Fruit fly (Drosophila melanogaster) whole organism, prepupa: ENCODE results near the gene CG10654.
A peak's percentile ranks its signal among the peaks of the same experiment; 100 is the strongest.

Experiments
- CG10631 ChIP-seq: fragments of 200-800 bp; sonication (Bioruptor generic); optimal IDR thresholded peaks from 2 replicates; lab custom pipeline; 2016; ENCODE audit warnings: missing biosample characterization, missing genetic modification characterization
- CG10669 ChIP-seq: fragments of 200-800 bp; sonication (Bioruptor generic); optimal IDR thresholded peaks from 3 replicates; lab custom pipeline; 2018; ENCODE audit warnings: missing biosample characterization, mild to moderate bottlenecking, missing genetic modification characterization, moderate library complexity
- CG11294 ChIP-seq: fragments of 200-800 bp; sonication (Bioruptor generic); IDR thresholded peaks from 2 replicates; pipeline ENCODE4 v1.3.6; 2022; ENCODE audit warnings: missing biosample characterization, missing genetic modification characterization
- CG11762 ChIP-seq: fragments of 200-800 bp; sonication (Bioruptor generic); optimal IDR thresholded peaks from 3 replicates; lab custom pipeline; 2016; ENCODE audit warnings: missing biosample characterization, missing genetic modification characterization; ENCODE audit not compliant: insufficient read depth
- CG11902 ChIP-seq: fragments of 200-800 bp; sonication (Bioruptor generic); optimal IDR thresholded peaks from 3 replicates; lab custom pipeline; 2016; ENCODE audit warnings: missing biosample characterization, missing genetic modification characterization
- CG15336 ChIP-seq: fragments of 200-800 bp; sonication (Bioruptor generic); IDR thresholded peaks from 2 replicates; pipeline ENCODE4 v1.3.6; 2022; ENCODE audit warnings: missing biosample characterization, missing genetic modification characterization
- CG1621 ChIP-seq: fragments of 200-800 bp; sonication (Bioruptor generic); optimal IDR thresholded peaks from 3 replicates; lab custom pipeline; 2018; ENCODE audit warnings: missing biosample characterization, mild to moderate bottlenecking, missing genetic modification characterization
- CG16779 ChIP-seq: fragments of 200-800 bp; sonication (Bioruptor generic); optimal IDR thresholded peaks from 3 replicates; lab custom pipeline; 2017; ENCODE audit warnings: missing biosample characterization, mild to moderate bottlenecking, missing genetic modification characterization
- CG3032 ChIP-seq: fragments of 200-800 bp; optimal IDR thresholded peaks from 2 replicates; lab custom pipeline; 2019; ENCODE audit warnings: missing biosample characterization, mild to moderate bottlenecking, missing genetic modification characterization, moderate library complexity
- CG31627 ChIP-seq: fragments of 200-800 bp; sonication (Bioruptor generic); optimal IDR thresholded peaks from 3 replicates; lab custom pipeline; 2016; ENCODE audit warnings: missing biosample characterization, missing genetic modification characterization
- CG32006 ChIP-seq: fragments of 200-800 bp; sonication (Bioruptor generic); optimal IDR thresholded peaks from 3 replicates; lab custom pipeline; 2017; ENCODE audit warnings: missing biosample characterization, mild to moderate bottlenecking, missing genetic modification characterization
- CG34406 ChIP-seq: fragments of 200-800 bp; sonication (Bioruptor generic); optimal IDR thresholded peaks from 3 replicates; lab custom pipeline; 2016; ENCODE audit warnings: missing biosample characterization, missing genetic modification characterization
- CG6276 ChIP-seq: fragments of 200-800 bp; sonication (Bioruptor generic); optimal IDR thresholded peaks from 2 replicates; lab custom pipeline; 2017; ENCODE audit warnings: missing biosample characterization, mild to moderate bottlenecking, missing genetic modification characterization
- CG6792 ChIP-seq: fragments of 200-800 bp; sonication (Bioruptor generic); optimal IDR thresholded peaks from 3 replicates; lab custom pipeline; 2016; ENCODE audit warnings: missing biosample characterization, missing genetic modification characterization
- CG6854 ChIP-seq: fragments of 200-800 bp; sonication (Bioruptor generic); optimal IDR thresholded peaks from 2 replicates; lab custom pipeline; 2017; ENCODE audit warnings: missing biosample characterization, mild to moderate bottlenecking, missing genetic modification characterization
- CG8319 ChIP-seq: fragments of 200-800 bp; sonication (Bioruptor generic); optimal IDR thresholded peaks from 3 replicates; lab custom pipeline; 2016; ENCODE audit warnings: missing biosample characterization, missing genetic modification characterization
- CG8632 ChIP-seq: fragments of 200-800 bp; sonication (Bioruptor generic); optimal IDR thresholded peaks from 3 replicates; lab custom pipeline; 2016; ENCODE audit warnings: missing biosample characterization, missing genetic modification characterization
- CG9139 ChIP-seq: fragments of 200-800 bp; sonication (Bioruptor generic); optimal IDR thresholded peaks from 3 replicates; lab custom pipeline; 2017; ENCODE audit warnings: missing biosample characterization, mild to moderate bottlenecking, missing genetic modification characterization
- Eip75B ChIP-seq: fragments of 200-800 bp; sonication (Bioruptor generic); optimal IDR thresholded peaks from 3 replicates; lab custom pipeline; 2016; ENCODE audit warnings: missing biosample characterization, missing genetic modification characterization
- Eip78C ChIP-seq: fragments of 200-800 bp; sonication (Bioruptor generic); peaks from one replicate; lab custom pipeline; 2016; ENCODE audit warnings: missing biosample characterization, missing genetic modification characterization
- Ets96B ChIP-seq: fragments of 200-800 bp; optimal IDR thresholded peaks from 2 replicates; lab custom pipeline; 2019; ENCODE audit warnings: missing biosample characterization, mild to moderate bottlenecking, missing genetic modification characterization, moderate library complexity
- Lpt ChIP-seq: fragments of 200-800 bp; sonication (Bioruptor generic); optimal IDR thresholded peaks from 3 replicates; lab custom pipeline; 2016; ENCODE audit warnings: missing biosample characterization, missing genetic modification characterization
- OdsH ChIP-seq: fragments of 200-800 bp; sonication (Bioruptor generic); optimal IDR thresholded peaks from 3 replicates; lab custom pipeline; 2016; ENCODE audit warnings: missing biosample characterization, missing genetic modification characterization
- Smox ChIP-seq: fragments of 200-800 bp; sonication (Bioruptor generic); optimal IDR thresholded peaks from 3 replicates; lab custom pipeline; 2016; ENCODE audit warnings: missing biosample characterization, missing genetic modification characterization
- Sox15 ChIP-seq: fragments of 200-800 bp; sonication (Bioruptor generic); optimal IDR thresholded peaks from 3 replicates; lab custom pipeline; 2016; ENCODE audit warnings: missing biosample characterization, missing genetic modification characterization
- cyc ChIP-seq: fragments of 200-800 bp; sonication (Bioruptor generic); optimal IDR thresholded peaks from 3 replicates; lab custom pipeline; 2016; ENCODE audit warnings: missing biosample characterization, missing genetic modification characterization
- dac ChIP-seq: fragments of 200-800 bp; sonication (Bioruptor generic); optimal IDR thresholded peaks from 2 replicates; lab custom pipeline; 2017; ENCODE audit warnings: missing biosample characterization, mild to moderate bottlenecking, missing genetic modification characterization
- dsx ChIP-seq: fragments of 200-800 bp; optimal IDR thresholded peaks from 3 replicates; lab custom pipeline; 2019; ENCODE audit warnings: missing biosample characterization, mild to moderate bottlenecking, missing genetic modification characterization, moderate library complexity; ENCODE audit not compliant: poor library complexity, severe bottlenecking
- eg ChIP-seq: fragments of 200-800 bp; sonication (Bioruptor generic); IDR thresholded peaks from 3 replicates; pipeline ENCODE4 v1.3.6; 2022; ENCODE audit warnings: missing biosample characterization, missing genetic modification characterization
- esn ChIP-seq: fragments of 200-800 bp; sonication (Bioruptor generic); optimal IDR thresholded peaks from 2 replicates; lab custom pipeline; 2016; ENCODE audit warnings: missing biosample characterization, mild to moderate bottlenecking, missing genetic modification characterization, moderate library complexity
- fd59A ChIP-seq: fragments of 200-800 bp; sonication (Bioruptor generic); optimal IDR thresholded peaks from 2 replicates; lab custom pipeline; 2017; ENCODE audit warnings: missing biosample characterization, mild to moderate bottlenecking, missing genetic modification characterization, missing genetic modification reagents
- fd85E ChIP-seq: fragments of 200-800 bp; sonication (Bioruptor generic); optimal IDR thresholded peaks from 3 replicates; lab custom pipeline; 2016; ENCODE audit warnings: missing biosample characterization, missing genetic modification characterization
- fkh ChIP-seq: fragments of 200-800 bp; sonication (Bioruptor generic); optimal IDR thresholded peaks from 3 replicates; lab custom pipeline; 2017; ENCODE audit warnings: missing biosample characterization, mild to moderate bottlenecking, missing genetic modification characterization, moderate library complexity
- lz ChIP-seq: fragments of 200-800 bp; sonication (Bioruptor generic); optimal IDR thresholded peaks from 3 replicates; lab custom pipeline; 2016; ENCODE audit warnings: missing biosample characterization, missing genetic modification characterization
- salr ChIP-seq, 2 experiments: fragments of 200-800 bp; sonication (Bioruptor generic); optimal IDR thresholded peaks; 3 replicates each; lab custom pipeline; 2016 to 2018; ENCODE audit warnings: missing biosample characterization in 2 of 2, missing genetic modification characterization in 2 of 2, mild to moderate bottlenecking in 1 of 2
- spab ChIP-seq: fragments of 200-800 bp; sonication (Bioruptor generic); optimal IDR thresholded peaks from 2 replicates; lab custom pipeline; 2017; ENCODE audit warnings: missing biosample characterization, mild to moderate bottlenecking, missing genetic modification characterization, missing genetic modification reagents
- ss ChIP-seq, 2 experiments: fragments of 200-800 bp; sonication (Bioruptor generic); optimal IDR thresholded peaks; 2 replicates in 1 of 2; 3 replicates in 1 of 2; lab custom pipeline; 2017 to 2018; ENCODE audit warnings: mild to moderate bottlenecking in 2 of 2, missing biosample characterization in 2 of 2, missing genetic modification characterization in 2 of 2, moderate library complexity in 1 of 2
- topi ChIP-seq: fragments of 200-800 bp; sonication (Bioruptor generic); optimal IDR thresholded peaks from 3 replicates; lab custom pipeline; 2016; ENCODE audit warnings: missing biosample characterization, missing genetic modification characterization
- vri ChIP-seq: fragments of 200-800 bp; sonication (Bioruptor generic); optimal IDR thresholded peaks from 3 replicates; lab custom pipeline; 2016; ENCODE audit warnings: missing biosample characterization, mild to moderate bottlenecking, missing genetic modification characterization

Gene CG10654

DNA sequence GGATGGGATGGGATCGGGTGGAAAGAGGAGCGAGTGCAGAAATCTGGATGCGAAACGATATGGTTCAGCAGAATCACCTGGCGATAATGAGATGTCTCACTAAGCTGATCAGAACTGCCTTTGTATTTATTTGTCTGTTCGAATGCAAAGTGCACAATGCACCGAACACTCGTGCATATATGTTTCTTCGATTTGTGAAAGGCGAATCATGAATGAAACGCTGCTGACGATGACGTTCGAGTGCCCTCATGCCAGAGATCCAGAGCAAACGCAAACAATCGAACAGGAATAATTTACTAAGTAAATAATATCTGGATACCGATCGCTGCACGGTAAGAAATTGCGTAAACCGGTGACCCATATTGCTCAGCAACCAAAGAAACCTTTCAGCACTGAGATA, 38.0 kb downstream of the CG10654 start, which contains the start of gene CG32102:
Gene CG32102 (minus strand): TSS at position 101 of the 400 bp plus-strand sequence.
- no peak for TF ChIP-seq CG6854
- TF ChIP-seq CG15336 = no peak
- TF ChIP-seq CG8632 (GFP tag; lab: Kevin White, UChicago) = no peak
- TF ChIP-seq CG31627 = no peak
- no peak for TF ChIP-seq lz (GFP tag; lab: Kevin White, UChicago)
- TF ChIP-seq dac = no peak
- TF ChIP-seq Lpt (GFP tag; lab: Kevin White, UChicago) = no peak
- TF ChIP-seq Eip75B = no peak
- no peak for TF ChIP-seq CG16779
- TF ChIP-seq topi (GFP tag; lab: Kevin White, UChicago) = no peak
- no peak for TF ChIP-seq OdsH (GFP tag; lab: Kevin White, UChicago)

DNA sequence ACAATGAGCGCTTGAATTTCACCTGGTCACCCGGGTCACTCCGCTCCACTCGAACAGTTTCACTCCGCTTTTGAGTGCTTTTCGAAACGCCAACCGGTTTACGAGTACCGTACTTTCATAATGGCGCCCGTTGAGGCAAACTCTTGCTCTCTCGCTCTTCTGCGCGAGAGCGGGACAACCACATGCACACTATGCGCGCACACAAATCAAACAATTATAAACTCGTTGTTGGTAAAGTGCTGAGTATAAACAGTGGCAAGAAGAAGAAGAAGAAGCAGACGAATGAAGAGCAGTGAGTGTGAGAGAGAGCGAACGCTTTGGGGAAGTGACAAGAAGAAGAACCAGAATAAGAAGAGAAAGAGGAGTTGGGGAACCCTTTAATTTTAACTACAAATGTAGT, 39.6 kb downstream of the CG10654 start, which contains the start of gene eyg:
Gene eyg (minus strand): TSS at position 6 of the 400 bp plus-strand sequence.
- TF ChIP-seq CG8632 (GFP tag; lab: Kevin White, UChicago) = peak; percentile 12
- TF ChIP-seq vri (GFP tag; lab: Kevin White, UChicago) = no peak
- peak; percentile 9 for TF ChIP-seq CG6792
- TF ChIP-seq fd59A (GFP tag; lab: Kevin White, UChicago) = no peak
- TF ChIP-seq esn (GFP tag; lab: Kevin White, UChicago) = peak; percentile 22
- peak in 1 of 2 experiments; percentile 38 for TF ChIP-seq salr (GFP tag; optimal IDR thresholded peaks at IDR 0.05; lab: Kevin White, UChicago)
- TF ChIP-seq Eip78C (GFP tag; lab: Kevin White, UChicago) = peak; percentile 37
- no peak for TF ChIP-seq CG8319 (GFP tag; lab: Kevin White, UChicago)
- no peak for TF ChIP-seq CG10631 (GFP tag; lab: Kevin White, UChicago)
- TF ChIP-seq dsx (GFP tag; lab: Kevin White, UChicago) = no peak
- TF ChIP-seq fkh (GFP tag; lab: Kevin White, UChicago) = peak; percentile 100
- TF ChIP-seq CG10669 (GFP tag; lab: Kevin White, UChicago) = no peak
- no peak for TF ChIP-seq CG31627

DNA sequence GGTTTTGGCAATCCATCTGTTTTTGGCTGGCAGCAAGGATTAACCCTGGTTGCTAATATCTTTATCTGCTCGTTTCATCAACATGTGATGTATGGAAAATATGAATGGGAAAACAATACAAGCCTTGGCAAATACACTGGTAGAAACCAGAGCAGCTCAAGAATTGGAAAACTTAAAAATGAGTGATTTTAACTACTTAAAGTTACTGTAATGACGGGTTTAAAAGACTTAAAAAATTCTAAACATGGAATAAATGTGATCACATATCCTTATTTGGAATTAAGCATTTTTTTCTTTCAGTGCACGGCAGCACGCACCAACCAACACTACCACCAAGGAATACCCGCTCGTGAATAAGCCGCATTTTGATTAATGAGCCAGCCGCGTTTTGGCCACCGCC, 42.4 kb downstream of the CG10654 start:
- TF ChIP-seq Eip78C (GFP tag; lab: Kevin White, UChicago) = peak; percentile 64
- peak; percentile 31 for TF ChIP-seq topi (GFP tag; lab: Kevin White, UChicago)
- no peak for TF ChIP-seq fkh (GFP tag; lab: Kevin White, UChicago)
- TF ChIP-seq CG11294 (GFP tag; lab: Robert Waterston, UW) = no peak
- TF ChIP-seq cyc = peak; percentile 47

DNA sequence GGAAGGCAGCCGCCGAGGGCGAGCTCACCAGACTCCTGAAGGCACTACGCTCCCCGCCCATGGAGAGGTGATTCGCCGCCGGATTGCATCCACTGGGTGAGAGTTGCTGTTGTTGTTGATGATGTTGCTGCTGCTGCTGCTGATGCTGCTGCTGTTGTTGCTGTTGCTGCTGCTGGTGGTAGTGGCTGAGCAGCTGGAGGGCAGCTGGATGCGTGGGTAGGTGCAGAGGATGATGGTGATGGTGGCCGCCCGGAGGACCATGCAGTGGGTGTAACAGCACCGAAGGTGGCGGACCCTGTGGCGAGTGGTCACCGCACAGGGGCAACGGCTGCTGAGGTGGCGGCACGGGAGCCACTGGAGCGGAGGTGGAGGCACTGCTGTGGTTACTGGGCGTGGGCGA, 44.1 kb downstream of the CG10654 start:
- TF ChIP-seq CG32006 (GFP tag; lab: Kevin White, UChicago) = no peak
- no peak for TF ChIP-seq CG10669 (GFP tag; lab: Kevin White, UChicago)
- TF ChIP-seq Smox (GFP tag; lab: Kevin White, UChicago) = no peak
- TF ChIP-seq Ets96B = no peak
- TF ChIP-seq, all 60 proteins: peak for 0

DNA sequence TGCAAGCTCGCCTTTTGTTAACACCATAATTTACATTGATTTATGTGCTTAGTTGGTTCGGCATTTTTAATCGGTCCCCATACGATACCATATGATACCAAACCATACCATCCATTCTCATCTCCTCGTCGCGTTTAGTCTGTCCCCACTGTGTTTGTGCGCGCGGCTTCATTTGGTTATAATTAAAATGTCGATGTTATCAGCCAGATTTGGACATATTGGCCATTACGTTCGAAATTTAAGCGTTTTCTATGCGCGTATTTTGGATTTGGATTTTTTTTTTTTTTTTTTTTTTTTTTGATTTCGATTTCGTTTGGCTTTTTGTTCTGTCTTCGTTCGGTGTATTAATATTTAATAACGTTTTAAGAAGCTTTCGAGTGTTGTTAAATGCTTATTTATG, 45.7 kb downstream of the CG10654 start:
- TF ChIP-seq Ets96B (no peak), CG11762 (GFP tag; lab: Kevin White, UChicago) (no peak), CG6854 (no peak), Sox15 (GFP tag; lab: Kevin White, UChicago) (no peak), CG11902 (GFP tag; lab: Kevin White, UChicago) (no peak)

DNA sequence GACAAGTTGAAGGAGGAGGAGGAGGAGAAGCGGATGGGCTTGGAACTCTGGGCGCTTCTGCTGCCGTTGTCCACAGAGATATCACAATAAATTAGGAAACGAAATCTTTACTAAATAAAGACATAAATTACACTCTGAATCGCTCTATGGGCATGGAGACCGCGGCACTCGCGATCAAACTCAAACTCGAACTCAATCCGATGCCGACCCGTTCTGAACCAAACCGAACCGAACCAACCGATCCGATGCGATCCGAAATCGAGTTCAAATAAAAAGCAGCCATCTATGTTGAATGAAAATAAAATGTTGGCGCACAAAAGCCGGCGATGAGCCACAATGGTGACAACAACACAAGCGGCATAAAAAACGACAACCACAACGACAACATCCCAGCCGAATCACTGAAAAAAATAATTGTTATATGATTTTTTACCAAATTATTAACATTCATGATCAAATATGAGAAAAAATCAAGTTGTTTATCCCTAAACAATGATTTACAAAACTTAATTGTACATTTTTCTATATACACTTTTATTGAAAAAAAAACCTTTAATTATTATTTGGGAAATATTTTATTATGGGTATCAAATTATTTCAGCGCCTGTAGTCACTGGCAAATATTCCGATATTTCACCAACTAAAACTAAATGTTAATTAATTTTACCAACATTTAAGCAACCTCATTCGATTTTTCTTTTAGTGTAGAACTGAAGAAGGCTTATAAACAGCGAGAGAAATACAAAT, 50.6 kb downstream of the CG10654 start:
- peak; percentile 36 for TF ChIP-seq CG9139 (GFP tag; lab: Kevin White, UChicago)
- peak; percentile 55 for TF ChIP-seq fd59A (GFP tag; lab: Kevin White, UChicago)
- no peak for TF ChIP-seq fd85E (GFP tag; lab: Kevin White, UChicago)
- no peak for TF ChIP-seq CG1621 (tag; lab: Kevin White, UChicago)
- peak; percentile 62 for TF ChIP-seq Ets96B
- TF ChIP-seq lz (GFP tag; lab: Kevin White, UChicago) = peak; percentile 40
- peak; percentile 52 for TF ChIP-seq CG11762 (GFP tag; lab: Kevin White, UChicago)
- peak; percentile 63 for TF ChIP-seq OdsH (GFP tag; lab: Kevin White, UChicago)
- TF ChIP-seq CG3032 = peak; percentile 65
- TF ChIP-seq spab = peak; percentile 51
- peak; percentile 26 for TF ChIP-seq CG11902 (GFP tag; lab: Kevin White, UChicago)
- peak; percentile 66 for TF ChIP-seq CG34406
- TF ChIP-seq esn (GFP tag; lab: Kevin White, UChicago) = peak; percentile 70
- no peak for TF ChIP-seq eg (GFP tag; lab: Robert Waterston, UW)
- TF ChIP-seq CG6276 (GFP tag; lab: Kevin White, UChicago) = peak; percentile 20
- TF ChIP-seq ss (GFP tag; optimal IDR thresholded peaks at IDR 0.05; lab: Kevin White, UChicago) = peak; percentile 29 to 60
- peak; percentile 68 for TF ChIP-seq CG10669 (GFP tag; lab: Kevin White, UChicago)
